Fruit fly (Drosophila melanogaster) whole organism, embryonic: ENCODE results near the gene elB.

Source experiments
- BEAF-32 ChIP-seq: fragments of 200-800 bp; sonication (Bioruptor generic); optimal IDR thresholded peaks from 3 replicates; lab custom pipeline; 2017; ENCODE audit warnings: missing biosample characterization, missing genetic modification characterization, mild to moderate bottlenecking, moderate library complexity, missing genetic modification reagents
- Bgb ChIP-seq: fragments of 200-800 bp; sonication (Bioruptor generic); IDR thresholded peaks from 2 replicates; pipeline ENCODE4 v1.3.6; 2022; ENCODE audit warnings: missing biosample characterization, missing genetic modification characterization; ENCODE audit not compliant: partially characterized antibody
- CG11085 ChIP-seq: fragments of 200-800 bp; sonication (Bioruptor generic); IDR thresholded peaks from 2 replicates; pipeline ENCODE4 v1.3.6; 2022; ENCODE audit warnings: missing biosample characterization, missing genetic modification characterization
- CG11560 ChIP-seq: fragments of 200-800 bp; sonication (Bioruptor generic); IDR thresholded peaks from 3 replicates; pipeline ENCODE4 v1.3.6; 2022; ENCODE audit warnings: missing biosample characterization, missing genetic modification characterization
- CG13424 ChIP-seq: fragments of 200-800 bp; sonication (Bioruptor generic); optimal IDR thresholded peaks from 2 replicates; lab custom pipeline; 2019; ENCODE audit warnings: missing biosample characterization, mild to moderate bottlenecking, missing genetic modification characterization, moderate library complexity
- CG14050 ChIP-seq: fragments of 200-800 bp; sonication (Bioruptor generic); IDR thresholded peaks from 3 replicates; pipeline ENCODE4 v1.3.6; 2022; ENCODE audit warnings: missing biosample characterization, missing genetic modification characterization
- CG14860 ChIP-seq: fragments of 200-800 bp; sonication (Bioruptor generic); IDR thresholded peaks from 3 replicates; pipeline ENCODE4 v1.3.6; 2022; ENCODE audit warnings: missing biosample characterization, missing genetic modification characterization; ENCODE audit not compliant: partially characterized antibody
- CG15514 ChIP-seq: fragments of 200-800 bp; sonication (Bioruptor generic); optimal IDR thresholded peaks from 3 replicates; lab custom pipeline; 2017; ENCODE audit warnings: missing biosample characterization, missing genetic modification characterization, mild to moderate bottlenecking, moderate library complexity, missing genetic modification reagents
- CG1603 ChIP-seq: fragments of 200-800 bp; sonication (Bioruptor generic); optimal IDR thresholded peaks from 2 replicates; lab custom pipeline; 2019; ENCODE audit warnings: missing biosample characterization, mild to moderate bottlenecking, missing genetic modification characterization, moderate library complexity
- CG18011 ChIP-seq: fragments of 200-800 bp; sonication (Bioruptor generic); optimal IDR thresholded peaks from 2 replicates; lab custom pipeline; 2017; ENCODE audit warnings: missing biosample characterization, missing genetic modification characterization, mild to moderate bottlenecking, moderate library complexity, missing genotype
- CG2116 ChIP-seq: fragments of 200-800 bp; sonication (Bioruptor generic); optimal IDR thresholded peaks from 3 replicates; lab custom pipeline; 2018; ENCODE audit warnings: missing biosample characterization, mild to moderate bottlenecking, missing genetic modification characterization
- CG2199 ChIP-seq: fragments of 200-800 bp; sonication (Bioruptor generic); IDR thresholded peaks from 3 replicates; pipeline ENCODE4 v1.3.6; 2022; ENCODE audit warnings: missing biosample characterization, missing genetic modification characterization
- CG3407 ChIP-seq: fragments of 200-800 bp; sonication (Bioruptor generic); optimal IDR thresholded peaks from 2 replicates; lab custom pipeline; 2018; ENCODE audit warnings: missing biosample characterization, mild to moderate bottlenecking, missing genetic modification characterization
- CG4730 ChIP-seq: fragments of 200-800 bp; sonication (Bioruptor generic); IDR thresholded peaks from 2 replicates; pipeline ENCODE4 v1.3.6; 2022; ENCODE audit warnings: missing biosample characterization, missing genetic modification characterization
- CG7786 ChIP-seq: fragments of 200-800 bp; sonication (Bioruptor generic); optimal IDR thresholded peaks from 2 replicates; lab custom pipeline; 2016; ENCODE audit warnings: missing biosample characterization, missing genetic modification characterization
- CG7963 ChIP-seq: fragments of 200-800 bp; sonication (Bioruptor generic); IDR thresholded peaks from 3 replicates; pipeline ENCODE4 v1.3.6; 2022; ENCODE audit warnings: missing biosample characterization, missing genetic modification characterization; ENCODE audit not compliant: partially characterized antibody
- CG9609 ChIP-seq: fragments of 200-800 bp; sonication (Bioruptor generic); optimal IDR thresholded peaks from 3 replicates; lab custom pipeline; 2016; ENCODE audit warnings: missing biosample characterization, missing genetic modification characterization
- CG9876 ChIP-seq: fragments of 200-800 bp; sonication (Bioruptor generic); optimal IDR thresholded peaks from 2 replicates; lab custom pipeline; 2016; ENCODE audit warnings: missing biosample characterization, missing genetic modification characterization
- Doc3 ChIP-seq: fragments of 200-800 bp; sonication (Bioruptor generic); IDR thresholded peaks from 3 replicates; pipeline ENCODE4 v1.3.6; 2022; ENCODE audit warnings: missing biosample characterization, missing genetic modification characterization; ENCODE audit not compliant: partially characterized antibody
- Dp ChIP-seq: fragments of 200-800 bp; sonication (Bioruptor generic); optimal IDR thresholded peaks from 2 replicates; lab custom pipeline; 2018; ENCODE audit warnings: missing biosample characterization, mild to moderate bottlenecking, missing genetic modification characterization, moderate library complexity
- Dref ChIP-seq: fragments of 200-800 bp; sonication (Bioruptor generic); IDR thresholded peaks from 2 replicates; pipeline ENCODE4 v1.3.6; 2022; ENCODE audit warnings: missing biosample characterization, missing genetic modification characterization
- E2f2 ChIP-seq: fragments of 200-800 bp; sonication (Bioruptor generic); IDR thresholded peaks from 2 replicates; pipeline ENCODE4 v1.3.6; 2022; ENCODE audit warnings: missing biosample characterization, missing genetic modification characterization
- Ets97D ChIP-seq: fragments of 200-800 bp; sonication (Bioruptor generic); optimal IDR thresholded peaks from 3 replicates; lab custom pipeline; 2016; ENCODE audit warnings: missing biosample characterization, missing genetic modification characterization
- Fer1 ChIP-seq: fragments of 200-800 bp; sonication (Bioruptor generic); optimal IDR thresholded peaks from 2 replicates; lab custom pipeline; 2017; ENCODE audit warnings: missing biosample characterization, mild to moderate bottlenecking, missing genetic modification characterization
- Gsc ChIP-seq: fragments of 200-800 bp; sonication (Bioruptor generic); IDR thresholded peaks from 2 replicates; pipeline ENCODE4 v1.3.6; 2022; ENCODE audit warnings: missing biosample characterization, missing genetic modification characterization
- HmgD ChIP-seq: fragments of 200-800 bp; sonication (Bioruptor generic); optimal IDR thresholded peaks from 3 replicates; lab custom pipeline; 2016; ENCODE audit warnings: missing biosample characterization, missing genetic modification characterization
- Myb ChIP-seq: fragments of 200-800 bp; sonication (Bioruptor generic); optimal IDR thresholded peaks from 2 replicates; lab custom pipeline; 2016; ENCODE audit warnings: missing biosample characterization, missing genetic modification characterization
- Neu2 ChIP-seq: fragments of 200-800 bp; sonication (Bioruptor generic); optimal IDR thresholded peaks from 3 replicates; lab custom pipeline; 2016; ENCODE audit warnings: missing biosample characterization, missing genetic modification characterization, borderline replicate concordance
- Oaz ChIP-seq: fragments of 200-800 bp; sonication (Bioruptor generic); IDR thresholded peaks from 2 replicates; pipeline ENCODE4 v1.3.6; 2022; ENCODE audit warnings: missing biosample characterization, missing genetic modification characterization
- Pdp1 ChIP-seq, 2 experiments: fragments of 200-800 bp; sonication (Bioruptor generic); optimal IDR thresholded peaks; 3 replicates each; lab custom pipeline; 2016; ENCODE audit warnings: missing biosample characterization in 2 of 2, missing genetic modification characterization in 2 of 2, mild to moderate bottlenecking in 1 of 2, moderate library complexity in 1 of 2
- Sin3A ChIP-seq: fragments of >200 bp; optimal IDR thresholded peaks from 2 replicates; lab custom pipeline; 2018
- cato ChIP-seq: fragments of 200-800 bp; sonication (Bioruptor generic); optimal IDR thresholded peaks from 2 replicates; lab custom pipeline; 2016; ENCODE audit warnings: missing biosample characterization, missing genetic modification characterization, borderline replicate concordance
- crp ChIP-seq, 2 experiments: fragments of 200-800 bp; sonication (Bioruptor generic); optimal IDR thresholded peaks; 2 replicates in 1 of 2; 3 replicates in 1 of 2; lab custom pipeline; 2017; ENCODE audit warnings: missing biosample characterization in 2 of 2, missing genetic modification characterization in 2 of 2, mild to moderate bottlenecking in 1 of 2, moderate library complexity in 1 of 2
- dan ChIP-seq: fragments of 200-800 bp; sonication (Bioruptor generic); IDR thresholded peaks from 2 replicates; pipeline ENCODE4 v1.3.6; 2022; ENCODE audit warnings: missing biosample characterization, missing genetic modification characterization
- ewg ChIP-seq: fragments of 200-800 bp; sonication (Bioruptor generic); optimal IDR thresholded peaks from 3 replicates; lab custom pipeline; 2017; ENCODE audit warnings: mild to moderate bottlenecking, missing biosample characterization, missing genetic modification reagents, missing genetic modification characterization
- gfzf ChIP-seq: fragments of 200-800 bp; sonication (Bioruptor generic); optimal IDR thresholded peaks from 2 replicates; lab custom pipeline; 2016; ENCODE audit warnings: missing biosample characterization, mild to moderate bottlenecking, missing genetic modification characterization, moderate library complexity
- her ChIP-seq: fragments of 200-800 bp; sonication (Bioruptor generic); optimal IDR thresholded peaks from 2 replicates; lab custom pipeline; 2016; ENCODE audit warnings: missing biosample characterization, missing genetic modification characterization
- hkb ChIP-seq, 2 experiments: fragments of 200-800 bp in 1 of 2; fragments of >200 bp in 1 of 2; sonication (Bioruptor generic) in 1 of 2; IDR thresholded peaks in 1 of 2; optimal IDR thresholded peaks in 1 of 2; 2 replicates each; pipeline versions ENCODE4 v1.3.6 to Lab custom; 2017 to 2022; ENCODE audit warnings: missing biosample characterization in 1 of 2, missing genetic modification characterization in 1 of 2
- jigr1 ChIP-seq: fragments of 200-800 bp; sonication (Bioruptor generic); IDR thresholded peaks from 3 replicates; pipeline ENCODE4 v1.3.6; 2022; ENCODE audit warnings: missing biosample characterization, missing genetic modification characterization
- nerfin-2 ChIP-seq: fragments of 200-800 bp; sonication (Bioruptor generic); IDR thresholded peaks from 2 replicates; pipeline ENCODE4 v1.3.6; 2022; ENCODE audit warnings: missing biosample characterization, missing genetic modification characterization; ENCODE audit not compliant: partially characterized antibody
- pan ChIP-seq, 4 experiments: fragments of >200 bp in 3 of 4; fragments of 200-800 bp in 1 of 4; sonication (Bioruptor generic) in 1 of 4; optimal IDR thresholded peaks in 3 of 4; IDR thresholded peaks in 1 of 4; 2 replicates each; pipeline versions ENCODE4 v1.3.6 to Lab custom; 2017 to 2022; ENCODE audit warnings: missing biosample characterization in 2 of 4, missing genetic modification characterization in 2 of 4, mixed read lengths in 1 of 4
- pzg ChIP-seq: fragments of 200-800 bp; sonication (Bioruptor generic); optimal IDR thresholded peaks from 3 replicates; lab custom pipeline; 2018; ENCODE audit warnings: missing biosample characterization, mild to moderate bottlenecking, missing genetic modification characterization, moderate library complexity
- sc ChIP-seq, 3 experiments: fragments of >200 bp in 2 of 3; fragments of 200-800 bp in 1 of 3; sonication (Bioruptor generic) in 1 of 3; optimal IDR thresholded peaks; 2 replicates in 2 of 3; 3 replicates in 1 of 3; lab custom pipeline; 2017; ENCODE audit warnings: mild to moderate bottlenecking in 1 of 3, missing biosample characterization in 1 of 3, missing genetic modification characterization in 1 of 3, missing genetic modification reagents in 1 of 3
- sens ChIP-seq: fragments of 200-800 bp; sonication (Bioruptor generic); peaks from one replicate; lab custom pipeline; 2016; ENCODE audit warnings: missing biosample characterization, missing genetic modification characterization
- sna ChIP-seq: fragments of 200-800 bp; sonication (Bioruptor generic); IDR thresholded peaks from 2 replicates; pipeline ENCODE4 v1.3.6; 2022; ENCODE audit warnings: missing biosample characterization, missing genetic modification characterization; ENCODE audit not compliant: partially characterized antibody
- trem ChIP-seq: fragments of 200-800 bp; optimal IDR thresholded peaks from 3 replicates; lab custom pipeline; 2019; ENCODE audit warnings: missing biosample characterization, mild to moderate bottlenecking, missing genetic modification characterization, moderate library complexity
- trh ChIP-seq: fragments of 200-800 bp; sonication (Bioruptor generic); optimal IDR thresholded peaks from 2 replicates; lab custom pipeline; 2016; ENCODE audit warnings: missing biosample characterization, missing genetic modification characterization
- vvl ChIP-seq: fragments of 200-800 bp; sonication (Bioruptor generic); IDR thresholded peaks from 2 replicates; pipeline ENCODE4 v1.3.6; 2022; ENCODE audit warnings: missing biosample characterization, missing genetic modification characterization

elB gene

DNA sequence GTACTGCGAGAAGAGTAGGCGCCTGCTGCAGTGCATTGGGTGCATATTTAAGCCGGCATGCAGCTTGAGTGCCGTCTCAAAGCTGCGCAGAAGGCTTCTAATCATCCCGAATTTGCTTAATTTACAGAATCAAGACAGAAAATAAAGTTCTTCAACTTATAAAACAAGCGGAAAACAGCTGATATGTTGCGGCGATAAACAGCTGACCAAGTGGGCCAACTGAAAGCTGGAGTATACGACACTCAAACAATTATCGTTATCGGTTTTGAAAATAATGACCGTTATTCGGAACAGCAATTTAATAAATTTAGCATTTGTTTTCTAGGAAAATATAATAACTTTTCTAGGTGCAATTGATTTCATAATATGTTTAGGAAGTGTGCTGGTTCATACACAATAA is 60.7 kb downstream of the elB start, which contains the start of gene mTTF:
mTTF (minus strand) TSS at position 189 of the 400 bp plus-strand sequence.
- TF ChIP-seq trem, result peak; percentile 50
- TF ChIP-seq CG3407 (GFP tag; lab: Kevin White, UChicago), result no peak
- peak in 1 of 2 experiments; percentile 94 for TF ChIP-seq Pdp1 (GFP tag; optimal IDR thresholded peaks at IDR 0.05; lab: Kevin White, UChicago)
- no peak for TF ChIP-seq her (GFP tag; lab: Kevin White, UChicago)
- no peak for TF ChIP-seq Gsc (GFP tag; lab: Robert Waterston, UW)
- TF ChIP-seq Ets97D (GFP tag; lab: Kevin White, UChicago), result peak; percentile 59
- peak; percentile 49; the same call in 1 of the 3 replicates for TF ChIP-seq CG2199 (GFP tag; lab: Robert Waterston, UW)
- peak; percentile 100 for TF ChIP-seq crp (GFP tag; optimal IDR thresholded peaks at IDR 0.05; lab: Kevin White, UChicago)
- TF ChIP-seq CG18011 (GFP tag; lab: Kevin White, UChicago), result peak; percentile 99
- no peak for TF ChIP-seq sc (optimal IDR thresholded peaks at IDR 0.05; lab: Kevin White, UChicago)
- TF ChIP-seq sc (GFP tag; optimal IDR thresholded peaks at IDR 0.05; lab: Kevin White, UChicago), result no peak
- no peak for TF ChIP-seq pan (optimal IDR thresholded peaks at IDR 0.05; lab: Kevin White, UChicago)
- no peak for TF ChIP-seq pan (GFP tag; optimal IDR thresholded peaks at IDR 0.05 in 1 of 2, IDR thresholded peaks at IDR 0.05 in 1 of 2)
- TF ChIP-seq ewg, result no peak
- peak; percentile 99 for TF ChIP-seq Myb (GFP tag; lab: Kevin White, UChicago)
- TF ChIP-seq dan (GFP tag; lab: Robert Waterston, UW), result no peak
- peak; percentile 78 for TF ChIP-seq E2f2 (GFP tag; lab: Robert Waterston, UW)
- peak; percentile 73 for TF ChIP-seq sna
- no peak for TF ChIP-seq Neu2 (GFP tag; lab: Kevin White, UChicago)
- no peak for TF ChIP-seq cato
- peak; percentile 52 for TF ChIP-seq CG2116 (GFP tag; lab: Kevin White, UChicago)
- TF ChIP-seq Sin3A (lab: Kevin White, UChicago), result peak; percentile 33
- peak; percentile 34 for TF ChIP-seq gfzf
- TF ChIP-seq Fer1, result no peak
- no peak for TF ChIP-seq CG9876 (GFP tag; lab: Kevin White, UChicago)
- peak; percentile 53 for TF ChIP-seq sens (GFP tag; lab: Kevin White, UChicago)
- TF ChIP-seq CG1603 (tag; lab: Kevin White, UChicago), result peak; percentile 72
- peak; percentile 10 for TF ChIP-seq CG13424
- peak; percentile 53 for TF ChIP-seq CG15514 (GFP tag; lab: Kevin White, UChicago)
- TF ChIP-seq BEAF-32 (GFP tag; lab: Kevin White, UChicago), result peak; percentile 32
- peak; percentile 36; the same call in 1 of the 3 replicates for TF ChIP-seq CG14860 (GFP tag; lab: Robert Waterston, UW)
- no peak for TF ChIP-seq CG14050
- no peak for TF ChIP-seq Oaz (GFP tag; lab: Robert Waterston, UW)
- TF ChIP-seq trh (GFP tag; lab: Kevin White, UChicago), result no peak
- peak; percentile 14 for TF ChIP-seq hkb (optimal IDR thresholded peaks at IDR 0.05; lab: Kevin White, UChicago)
- TF ChIP-seq hkb (GFP tag; IDR thresholded peaks at IDR 0.05; lab: Robert Waterston, UW), result no peak
- TF ChIP-seq CG11085 (GFP tag; lab: Robert Waterston, UW), result no peak
- TF ChIP-seq pzg (GFP tag; lab: Kevin White, UChicago), result peak; percentile 82
- peak; percentile 73 for TF ChIP-seq Dp (GFP tag; lab: Kevin White, UChicago)
- TF ChIP-seq nerfin-2, result 0 out of 2 replicates have a peak, but pooled peaks have one; percentile 10
- TF ChIP-seq Doc3 (GFP tag; lab: Robert Waterston, UW), result 0 out of 3 replicates have a peak, but pooled peaks have one; percentile 41
- no peak for TF ChIP-seq CG7786 (GFP tag; lab: Kevin White, UChicago)
- TF ChIP-seq CG4730 (GFP tag; lab: Robert Waterston, UW), result no peak
- TF ChIP-seq vvl (GFP tag; lab: Robert Waterston, UW), result peak; percentile 46
- no peak for TF ChIP-seq CG9609
- peak; percentile 37; the same call in 1 of the 3 replicates for TF ChIP-seq CG7963
- TF ChIP-seq CG11560 (tag; lab: Robert Waterston, UW), result no peak
- no peak for TF ChIP-seq HmgD (GFP tag; lab: Kevin White, UChicago)
- TF ChIP-seq Dref (GFP tag; lab: Robert Waterston, UW), result peak; percentile 97
- no peak for TF ChIP-seq jigr1 (GFP tag; lab: Robert Waterston, UW)
- 0 out of 2 replicates have a peak, but pooled peaks have one; percentile 26 for TF ChIP-seq Bgb (GFP tag; lab: Robert Waterston, UW)
